Worm (Caenorhabditis elegans): ENCODE data around the gene T04F3.5.

T04F3.5 gene

ce11 chrV:11801076-11801849, 40.8 kb downstream of the T04F3.5 start (continued):
- TF ChIP-seq mdt-29 (GFP tag; IDR thresholded peaks at IDR 0.05) = no peak
- no peak for TF ChIP-seq spr-3 (GFP tag; optimal IDR thresholded peaks at IDR 0.05)
- TF ChIP-seq Y75B8A.6 (GFP tag; IDR thresholded peaks at IDR 0.05) = no peak
- TF ChIP-seq dmd-6 (GFP tag; IDR thresholded peaks at IDR 0.05) = no peak
- TF ChIP-seq vab-7 (GFP tag; IDR thresholded peaks at IDR 0.05) = no peak
- TF ChIP-seq nhr-48 (tag; optimal IDR thresholded peaks at IDR 0.05) = peak; percentile 83
- TF ChIP-seq ztf-11 (tag; optimal IDR thresholded peaks at IDR 0.05) = no peak
- TF ChIP-seq dmd-9 (GFP tag; IDR thresholded peaks at IDR 0.05) = no peak
- TF ChIP-seq ceh-44 (GFP tag; IDR thresholded peaks at IDR 0.05) = no peak

- TF ChIP-seq jun-1 (tag; optimal IDR thresholded peaks at IDR 0.05) (no peak), tra-1 (GFP tag; IDR thresholded peaks at IDR 0.05) (peak; percentile 61; the same call in 1 of the 2 replicates), attf-4 (tag; optimal IDR thresholded peaks at IDR 0.05) (no peak), snpc-1.2 (GFP tag; IDR thresholded peaks at IDR 0.05) (no peak), T20F7.1 (GFP tag; optimal IDR thresholded peaks at IDR 0.05) (no peak), cey-2 (tag; optimal IDR thresholded peaks at IDR 0.05; ENCODE audit: borderline replicate concordance, insufficient read depth) (peak; percentile 94), zip-11 (GFP tag; IDR thresholded peaks at IDR 0.05) (no peak), lin-13 (GFP tag; optimal IDR thresholded peaks at IDR 0.05) (no peak), snpc-4 (tag; optimal IDR thresholded peaks at IDR 0.05) (no peak), egl-27 (tag; optimal IDR thresholded peaks at IDR 0.05) (no peak), nhr-41 (GFP tag; IDR thresholded peaks at IDR 0.05) (no peak), pha-4 (GFP tag; IDR thresholded peaks at IDR 0.05) (no peak), pha-4 (tag; optimal IDR thresholded peaks at IDR 0.05) (no peak), zfp-2 (tag; optimal IDR thresholded peaks at IDR 0.05) (no peak), spr-1 (tag; optimal IDR thresholded peaks at IDR 0.05) (no peak), dmd-6 (GFP tag; IDR thresholded peaks at IDR 0.05) (peak; percentile 87), daf-19 (GFP tag; conservative IDR thresholded peaks at IDR 0.05) (no peak), nhr-42 (GFP tag; IDR thresholded peaks at IDR 0.05) (no peak), F26F4.8 (GFP tag; conservative IDR thresholded peaks at IDR 0.05) (no peak), arid-1 (GFP tag; conservative IDR thresholded peaks at IDR 0.05) (no peak), dmd-9 (GFP tag; IDR thresholded peaks at IDR 0.05) (no peak), nhr-237 (tag; optimal IDR thresholded peaks at IDR 0.05) (peak; percentile 24), lin-1 (GFP tag; IDR thresholded peaks at IDR 0.05) (no peak), daf-16 (GFP tag; optimal IDR thresholded peaks at IDR 0.05) (no peak), daf-16 (tag; optimal IDR thresholded peaks at IDR 0.05) (no peak), ztf-7 (tag; optimal IDR thresholded peaks at IDR 0.05) (no peak), madf-9 (GFP tag; conservative IDR thresholded peaks at IDR 0.05) (no peak), egl-43 (GFP tag; IDR thresholded peaks at IDR 0.05) (no peak), F37D6.2 (tag; optimal IDR thresholded peaks at IDR 0.05) (no peak), fkh-10 (GFP tag; optimal IDR thresholded peaks at IDR 0.05) (no peak), nhr-111 (GFP tag; optimal IDR thresholded peaks at IDR 0.05) (no peak), pqm-1 (tag; optimal IDR thresholded peaks at IDR 0.05) (peak; percentile 39), nhr-76 (tag; optimal IDR thresholded peaks at IDR 0.05) (no peak), lin-29 (GFP tag; IDR thresholded peaks at IDR 0.05) (no peak), tag-97 (GFP tag; IDR thresholded peaks at IDR 0.05) (no peak), Y5F2A.4 (GFP tag; optimal IDR thresholded peaks at IDR 0.05) (no peak), hif-1 (tag; optimal IDR thresholded peaks at IDR 0.05) (no peak), ceh-28 (tag; optimal IDR thresholded peaks at IDR 0.05) (no peak), unc-62 (GFP tag; optimal IDR thresholded peaks at IDR 0.05 in 1 of 2) (peak in 1 of 2 experiments; percentile 95), unc-62 (tag; optimal IDR thresholded peaks at IDR 0.05) (no peak), unc-39 (tag; optimal IDR thresholded peaks at IDR 0.05) (no peak), D1046.2 (GFP tag; IDR thresholded peaks at IDR 0.05) (no peak), php-3 (GFP tag; IDR thresholded peaks at IDR 0.05) (no peak; the same call in 1 of the 2 replicates)
Measured at ce11 chrV:11802508-11802907, 42.0 kb downstream of the T04F3.5 start.
